Fruit fly (Drosophila melanogaster) whole organism, embryonic: ENCODE data around the gene Coq2.

Experiments used
- CG10431 ChIP-seq: fragments of 200-800 bp; sonication (Bioruptor generic); optimal IDR thresholded peaks from 3 replicates; lab custom pipeline; 2018; ENCODE audit warnings: missing biosample characterization, mild to moderate bottlenecking, missing genetic modification characterization
- CG15269 ChIP-seq: fragments of 200-800 bp; sonication (Bioruptor generic); optimal IDR thresholded peaks from 2 replicates; lab custom pipeline; 2018; ENCODE audit warnings: missing biosample characterization, mild to moderate bottlenecking, missing genetic modification characterization, moderate library complexity
- CG1647 ChIP-seq: fragments of 200-800 bp; sonication (Bioruptor generic); optimal IDR thresholded peaks from 3 replicates; lab custom pipeline; 2016; ENCODE audit warnings: missing biosample characterization, missing genetic modification characterization
- CG18476 ChIP-seq: fragments of 200-800 bp; sonication (Bioruptor generic); optimal IDR thresholded peaks from 2 replicates; lab custom pipeline; 2016; ENCODE audit warnings: missing biosample characterization, mild to moderate bottlenecking, missing genetic modification characterization
- CG2678 ChIP-seq: fragments of 200-800 bp; sonication (Bioruptor generic); optimal IDR thresholded peaks from 3 replicates; lab custom pipeline; 2019; ENCODE audit warnings: missing biosample characterization, mild to moderate bottlenecking, missing genetic modification characterization, moderate library complexity
- CG7357 ChIP-seq: fragments of 200-800 bp; sonication (Bioruptor generic); IDR thresholded peaks from 3 replicates; pipeline ENCODE4 v1.3.6; 2022; ENCODE audit warnings: missing biosample characterization, missing genetic modification characterization
- CG7786 ChIP-seq: fragments of 200-800 bp; sonication (Bioruptor generic); optimal IDR thresholded peaks from 2 replicates; lab custom pipeline; 2016; ENCODE audit warnings: missing biosample characterization, missing genetic modification characterization
- CG9876 ChIP-seq: fragments of 200-800 bp; sonication (Bioruptor generic); optimal IDR thresholded peaks from 2 replicates; lab custom pipeline; 2016; ENCODE audit warnings: missing biosample characterization, missing genetic modification characterization
- Elba2 ChIP-seq: fragments of 200-800 bp; sonication (Bioruptor generic); optimal IDR thresholded peaks from 3 replicates; lab custom pipeline; 2016; ENCODE audit warnings: missing biosample characterization, missing genetic modification characterization
- Ets65A ChIP-seq: fragments of 200-800 bp; sonication (Bioruptor generic); peaks from one replicate; lab custom pipeline; 2016; ENCODE audit warnings: missing biosample characterization, missing genetic modification characterization
- Fer2 ChIP-seq: fragments of 200-800 bp; sonication (Bioruptor generic); optimal IDR thresholded peaks from 2 replicates; lab custom pipeline; 2018; ENCODE audit warnings: missing biosample characterization, mild to moderate bottlenecking, missing genetic modification characterization, moderate library complexity
- Fer3 ChIP-seq: fragments of 200-800 bp; sonication (Bioruptor generic); optimal IDR thresholded peaks from 2 replicates; lab custom pipeline; 2018; ENCODE audit warnings: missing biosample characterization, mild to moderate bottlenecking, missing genetic modification characterization, moderate library complexity
- Kr ChIP-seq: fragments of 200-800 bp; sonication (Bioruptor generic); optimal IDR thresholded peaks from 2 replicates; lab custom pipeline; 2017; ENCODE audit warnings: missing biosample characterization, mild to moderate bottlenecking, missing genetic modification characterization
- MBD-R2 ChIP-seq: fragments of 200-800 bp; sonication (Bioruptor generic); IDR thresholded peaks from 2 replicates; pipeline ENCODE4 v1.3.6; 2022; ENCODE audit warnings: missing biosample characterization, missing genetic modification characterization
- Oli ChIP-seq: fragments of 200-800 bp; sonication (Bioruptor generic); optimal IDR thresholded peaks from 2 replicates; lab custom pipeline; 2018; ENCODE audit warnings: missing biosample characterization, mild to moderate bottlenecking, missing genetic modification characterization, moderate library complexity
- Pdp1 ChIP-seq, 2 experiments: fragments of 200-800 bp; sonication (Bioruptor generic); optimal IDR thresholded peaks; 3 replicates each; lab custom pipeline; 2016; ENCODE audit warnings: missing biosample characterization in 2 of 2, missing genetic modification characterization in 2 of 2, mild to moderate bottlenecking in 1 of 2, moderate library complexity in 1 of 2
- Rx ChIP-seq: fragments of 200-800 bp; sonication (Bioruptor generic); IDR thresholded peaks from 2 replicates; pipeline ENCODE4 v1.3.6; 2022; ENCODE audit warnings: missing biosample characterization, missing genetic modification characterization
- Scr ChIP-seq: fragments of 200-800 bp; sonication (Bioruptor generic); IDR thresholded peaks from 2 replicates; pipeline ENCODE4 v1.3.6; 2022; ENCODE audit warnings: missing biosample characterization, missing genetic modification characterization; ENCODE audit not compliant: partially characterized antibody
- br ChIP-seq: fragments of >200 bp; optimal IDR thresholded peaks from 2 replicates; lab custom pipeline; 2017
- cato ChIP-seq: fragments of 200-800 bp; sonication (Bioruptor generic); optimal IDR thresholded peaks from 2 replicates; lab custom pipeline; 2016; ENCODE audit warnings: missing biosample characterization, missing genetic modification characterization, borderline replicate concordance
- corto ChIP-seq: fragments of 200-800 bp; sonication (Bioruptor generic); optimal IDR thresholded peaks from 2 replicates; lab custom pipeline; 2016; ENCODE audit warnings: missing biosample characterization, mild to moderate bottlenecking, missing genetic modification characterization, moderate library complexity
- disco-r ChIP-seq: fragments of 200-800 bp; sonication (Bioruptor generic); optimal IDR thresholded peaks from 2 replicates; lab custom pipeline; 2016; ENCODE audit warnings: missing biosample characterization, missing genetic modification characterization
- fd96Cb ChIP-seq: fragments of 200-800 bp; sonication (Bioruptor generic); optimal IDR thresholded peaks from 2 replicates; lab custom pipeline; 2018; ENCODE audit warnings: missing biosample characterization, mild to moderate bottlenecking, missing genetic modification characterization, moderate library complexity
- ftz-f1 ChIP-seq: fragments of 200-800 bp; sonication (Bioruptor generic); optimal IDR thresholded peaks from 2 replicates; lab custom pipeline; 2016; ENCODE audit warnings: missing biosample characterization, missing genetic modification characterization
- gcm2 ChIP-seq: fragments of 200-800 bp; sonication (Bioruptor generic); optimal IDR thresholded peaks from 2 replicates; lab custom pipeline; 2016; ENCODE audit warnings: missing biosample characterization, missing genetic modification characterization
- ind ChIP-seq: fragments of 200-800 bp; sonication (Bioruptor generic); optimal IDR thresholded peaks from 3 replicates; lab custom pipeline; 2016; ENCODE audit warnings: missing biosample characterization, missing genetic modification characterization
- insv ChIP-seq, 2 experiments: fragments of 200-800 bp; sonication (Bioruptor generic); optimal IDR thresholded peaks; 3 replicates each; lab custom pipeline; 2016 to 2018; ENCODE audit warnings: missing biosample characterization in 2 of 2, missing genetic modification characterization in 2 of 2
- lmd ChIP-seq: fragments of 200-800 bp; sonication (Bioruptor generic); IDR thresholded peaks from 2 replicates; pipeline ENCODE4 v1.3.6; 2022; ENCODE audit warnings: missing biosample characterization, missing genetic modification characterization
- pho ChIP-seq: fragments of 200-800 bp; sonication (Bioruptor generic); optimal IDR thresholded peaks from 2 replicates; lab custom pipeline; 2016; ENCODE audit warnings: missing biosample characterization, missing genetic modification characterization
- prd ChIP-seq, 3 experiments: fragments of >200 bp in 2 of 3; fragments of 200-800 bp in 1 of 3; sonication (Bioruptor generic) in 1 of 3; optimal IDR thresholded peaks in 2 of 3; IDR thresholded peaks in 1 of 3; 2 replicates in 2 of 3; 3 replicates in 1 of 3; pipeline versions ENCODE4 v1.3.6 to Lab custom; 2017 to 2022; ENCODE audit warnings: missing biosample characterization in 1 of 3, missing genetic modification characterization in 1 of 3
- sc ChIP-seq, 3 experiments: fragments of >200 bp in 2 of 3; fragments of 200-800 bp in 1 of 3; sonication (Bioruptor generic) in 1 of 3; optimal IDR thresholded peaks; 2 replicates in 2 of 3; 3 replicates in 1 of 3; lab custom pipeline; 2017; ENCODE audit warnings: mild to moderate bottlenecking in 1 of 3, missing biosample characterization in 1 of 3, missing genetic modification characterization in 1 of 3, missing genetic modification reagents in 1 of 3
- sens ChIP-seq: fragments of 200-800 bp; sonication (Bioruptor generic); peaks from one replicate; lab custom pipeline; 2016; ENCODE audit warnings: missing biosample characterization, missing genetic modification characterization
- sisA ChIP-seq: fragments of 200-800 bp; sonication (Bioruptor generic); IDR thresholded peaks from 2 replicates; pipeline ENCODE4 v1.3.6; 2022; ENCODE audit warnings: missing biosample characterization, missing genetic modification characterization
- slou ChIP-seq: fragments of 200-800 bp; sonication (Bioruptor generic); optimal IDR thresholded peaks from 3 replicates; lab custom pipeline; 2016; ENCODE audit warnings: missing biosample characterization, missing genetic modification characterization
- sr ChIP-seq: fragments of 200-800 bp; sonication (Bioruptor generic); IDR thresholded peaks from 3 replicates; pipeline ENCODE4 v1.3.6; 2022; ENCODE audit warnings: missing biosample characterization, missing genetic modification characterization
- wek ChIP-seq: fragments of 200-800 bp; sonication (Bioruptor generic); optimal IDR thresholded peaks from 3 replicates; lab custom pipeline; 2018; ENCODE audit warnings: missing biosample characterization, mild to moderate bottlenecking, missing genetic modification characterization, moderate library complexity
- zfh1 ChIP-seq: fragments of 200-800 bp; sonication (Bioruptor generic); IDR thresholded peaks from 3 replicates; pipeline ENCODE4 v1.3.6; 2022; ENCODE audit warnings: missing biosample characterization, missing genetic modification characterization

Coq2 gene

dm6 chr3R:8333768-8334470 is 17.6 kb upstream of the Coq2 start, which contains the start of gene Poxm (continued):
- TF ChIP-seq CG1647 (GFP tag; lab: Kevin White, UChicago), result peak; percentile 44
- no peak for TF ChIP-seq br (lab: Kevin White, UChicago)
- TF ChIP-seq Fer2 (tag; lab: Kevin White, UChicago), result peak; percentile 75
- TF ChIP-seq CG2678 (tag; lab: Kevin White, UChicago), result peak; percentile 96
- TF ChIP-seq gcm2 (GFP tag; lab: Kevin White, UChicago), result peak; percentile 61
- no peak for TF ChIP-seq wek (GFP tag; lab: Kevin White, UChicago)
- peak; percentile 3 for TF ChIP-seq disco-r (GFP tag; lab: Kevin White, UChicago)
- no peak for TF ChIP-seq prd (optimal IDR thresholded peaks at IDR 0.05; lab: Kevin White, UChicago)
- peak; percentile 96 for TF ChIP-seq prd (GFP tag; IDR thresholded peaks at IDR 0.05; lab: Robert Waterston, UW)
- TF ChIP-seq cato (GFP tag; lab: Kevin White, UChicago), result peak; percentile 89
- peak; percentile 94 for TF ChIP-seq lmd (GFP tag; lab: Robert Waterston, UW)

dm6 chr3R:8329628-8330027 is 13.3 kb upstream of the Coq2 start:
- TF ChIP-seq ind (GFP tag; lab: Kevin White, UChicago), result no peak
- no peak for TF ChIP-seq wek (GFP tag; lab: Kevin White, UChicago)
- no peak for TF ChIP-seq CG10431 (GFP tag; lab: Kevin White, UChicago)
- no peak for TF ChIP-seq sc (optimal IDR thresholded peaks at IDR 0.05; lab: Kevin White, UChicago)
- TF ChIP-seq sc (GFP tag; optimal IDR thresholded peaks at IDR 0.05; lab: Kevin White, UChicago), result no peak
- TF ChIP-seq CG7357, result no peak
- no peak for TF ChIP-seq CG15269 (tag; lab: Kevin White, UChicago)
- no peak for TF ChIP-seq Kr (GFP tag; lab: Kevin White, UChicago)
- TF ChIP-seq CG7786 (GFP tag; lab: Kevin White, UChicago), result no peak
- TF ChIP-seq zfh1, result no peak
- TF ChIP-seq MBD-R2, result no peak
- no peak for TF ChIP-seq slou (GFP tag; lab: Kevin White, UChicago)
- no peak for TF ChIP-seq pho (GFP tag; lab: Kevin White, UChicago)
- TF ChIP-seq sisA (GFP tag; lab: Robert Waterston, UW), result no peak
- TF ChIP-seq Pdp1 (GFP tag; optimal IDR thresholded peaks at IDR 0.05; lab: Kevin White, UChicago), result no peak
- TF ChIP-seq Rx (GFP tag; lab: Robert Waterston, UW), result no peak
- TF ChIP-seq ftz-f1 (GFP tag; lab: Kevin White, UChicago), result no peak
- TF ChIP-seq, all 482 proteins: peak for 0

DNA sequence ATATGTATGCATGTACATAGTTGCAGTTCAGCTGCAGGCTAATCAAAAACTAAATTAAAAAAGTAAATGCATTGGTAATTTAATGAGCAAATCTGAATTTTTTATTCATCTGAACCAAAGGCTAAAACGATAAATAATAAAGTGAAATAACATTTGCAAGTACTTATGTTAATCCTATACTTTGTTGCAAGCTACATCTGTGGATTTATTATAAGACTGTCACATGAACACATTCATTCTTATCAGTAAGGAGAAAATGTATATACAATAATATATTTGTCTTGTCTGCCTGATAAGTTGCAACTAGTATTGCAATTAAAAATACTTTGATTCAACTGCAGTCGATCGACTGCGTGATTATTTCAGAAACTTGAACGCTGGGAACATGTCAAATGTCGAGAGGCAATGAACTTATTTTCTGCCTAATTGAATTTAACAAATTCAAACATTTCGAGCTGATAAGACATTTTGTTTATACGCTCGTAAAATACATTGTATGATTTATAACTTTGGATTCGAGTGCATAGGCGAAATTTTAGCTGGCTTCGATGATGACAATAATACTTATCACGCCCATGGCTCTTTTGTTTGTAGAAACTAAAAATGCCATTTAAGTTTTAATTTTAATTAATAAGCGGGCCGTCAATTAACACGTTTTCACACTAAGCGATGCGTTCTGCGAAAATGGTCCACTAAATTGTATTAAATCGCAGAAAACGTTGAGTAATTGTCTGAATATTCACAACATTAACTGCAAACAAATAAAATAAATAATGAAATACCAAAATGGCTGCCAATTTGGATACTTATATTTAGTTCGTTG is 11.8 kb upstream of the Coq2 start:
- TF ChIP-seq Elba2 (GFP tag; lab: Kevin White, UChicago), result no peak
- no peak for TF ChIP-seq Scr (GFP tag; lab: Robert Waterston, UW)
- no peak for TF ChIP-seq CG9876
- TF ChIP-seq Fer3 (tag; lab: Kevin White, UChicago), result no peak
- TF ChIP-seq Ets65A (GFP tag; lab: Kevin White, UChicago), result peak; percentile 80
- peak; percentile 19 for TF ChIP-seq sens (GFP tag; lab: Kevin White, UChicago)
- no peak for TF ChIP-seq Oli (tag; lab: Kevin White, UChicago)
- TF ChIP-seq CG18476 (GFP tag; lab: Kevin White, UChicago), result no peak
- TF ChIP-seq sr, result no peak
- TF ChIP-seq CG10431 (GFP tag; lab: Kevin White, UChicago), result no peak
- TF ChIP-seq corto (GFP tag; lab: Kevin White, UChicago), result no peak
- TF ChIP-seq sisA (GFP tag; lab: Robert Waterston, UW), result no peak
- no peak for TF ChIP-seq insv (GFP tag; optimal IDR thresholded peaks at IDR 0.05; lab: Kevin White, UChicago)
- TF ChIP-seq fd96Cb (tag; lab: Kevin White, UChicago), result no peak
- TF ChIP-seq, all 482 proteins: peak for 2
